Worm (Caenorhabditis elegans) whole organism, L3 larva: ENCODE results near the gene R160.3.

Experiments used
- ZK546.5 ChIP-seq: sonication (generic microtip); optimal IDR thresholded peaks from 2 replicates; lab custom pipeline; 2017; ENCODE audit warnings: missing biosample characterization, missing genetic modification characterization
- aly-2 ChIP-seq: fragments of 150-350 bp; optimal IDR thresholded peaks from 2 replicates; lab custom pipeline; 2014; ENCODE audit warnings: missing biosample characterization, missing genetic modification characterization
- ama-1 ChIP-seq: fragments of 150-350 bp; optimal IDR thresholded peaks from 2 replicates; lab custom pipeline; 2018
- ceh-16 ChIP-seq: sonication (generic microtip); optimal IDR thresholded peaks from 2 replicates; lab custom pipeline; 2017; ENCODE audit warnings: missing biosample characterization, missing genetic modification characterization
- ceh-9 ChIP-seq: sonication (generic microtip); optimal IDR thresholded peaks from 2 replicates; lab custom pipeline; 2018; ENCODE audit warnings: missing biosample characterization, missing genetic modification characterization
- daf-12 ChIP-seq: fragments of 150-350 bp; optimal IDR thresholded peaks from 2 replicates; lab custom pipeline; 2014; ENCODE audit warnings: missing biosample characterization, missing genetic modification reagents, missing genetic modification characterization
- egl-27 ChIP-seq: sonication (generic microtip); optimal IDR thresholded peaks from 4 replicates; lab custom pipeline; 2017; ENCODE audit warnings: missing biosample characterization, missing genetic modification reagents, missing genetic modification characterization
- egl-5 ChIP-seq: fragments of 150-350 bp; optimal IDR thresholded peaks from 2 replicates; lab custom pipeline; 2017; ENCODE audit warnings: missing biosample characterization, missing genetic modification reagents, missing genetic modification characterization, inconsistent platforms
- elt-1 ChIP-seq: fragments of 150-350 bp; optimal IDR thresholded peaks from 2 replicates; lab custom pipeline; 2014; ENCODE audit warnings: missing biosample characterization, missing genetic modification characterization
- elt-2 ChIP-seq: sonication (generic microtip); optimal IDR thresholded peaks from 2 replicates; lab custom pipeline; 2016; ENCODE audit warnings: missing genetic modification reagents, mild to moderate bottlenecking, missing genetic modification characterization, missing compliant biosample characterization
- eor-1 ChIP-seq, 2 experiments: fragments of 150-350 bp; optimal IDR thresholded peaks; 2 replicates each; lab custom pipeline; 2014 to 2018; ENCODE audit warnings: missing biosample characterization in 2 of 2, missing genetic modification characterization in 2 of 2
- fkh-10 ChIP-seq: sonication (generic microtip); optimal IDR thresholded peaks from 2 replicates; lab custom pipeline; 2017; ENCODE audit warnings: missing biosample characterization, missing genetic modification reagents, missing genetic modification characterization
- fkh-2 ChIP-seq: fragments of 150-350 bp; optimal IDR thresholded peaks from 2 replicates; lab custom pipeline; 2014; ENCODE audit warnings: missing biosample characterization, missing genetic modification reagents, missing genetic modification characterization
- fos-1 ChIP-seq: fragments of 150-350 bp; optimal IDR thresholded peaks from 2 replicates; lab custom pipeline; 2014; ENCODE audit warnings: missing biosample characterization, missing genetic modification characterization
- hmg-11 ChIP-seq: sonication (generic microtip); optimal IDR thresholded peaks from 2 replicates; lab custom pipeline; 2016; ENCODE audit warnings: missing genetic modification characterization, missing compliant biosample characterization
- jun-1 ChIP-seq: fragments of 150-350 bp; optimal IDR thresholded peaks from 2 replicates; lab custom pipeline; 2014; ENCODE audit warnings: missing biosample characterization, missing genetic modification reagents, missing genetic modification characterization
- lin-39 ChIP-seq: fragments of 150-350 bp; optimal IDR thresholded peaks from 2 replicates; lab custom pipeline; 2018; ENCODE audit warnings: missing biosample characterization, missing genetic modification reagents, missing genetic modification characterization
- lsy-12 ChIP-seq: sonication (generic microtip); optimal IDR thresholded peaks from 2 replicates; lab custom pipeline; 2016; ENCODE audit warnings: mild to moderate bottlenecking, missing genetic modification characterization, missing compliant biosample characterization
- mml-1 ChIP-seq: fragments of 150-350 bp; sonication (generic microtip); optimal IDR thresholded peaks from 3 replicates; lab custom pipeline; 2014; ENCODE audit warnings: missing biosample characterization, missing genetic modification characterization
- nfya-1 ChIP-seq: sonication (generic microtip); optimal IDR thresholded peaks from 2 replicates; lab custom pipeline; 2017; ENCODE audit warnings: missing genetic modification characterization, mild to moderate bottlenecking, missing compliant biosample characterization, antibody characterized with exemption, moderate library complexity; ENCODE audit not compliant: insufficient read depth
- nhr-12 ChIP-seq: fragments of 150-350 bp; optimal IDR thresholded peaks from 2 replicates; lab custom pipeline; 2014; ENCODE audit warnings: missing biosample characterization, missing genetic modification characterization
- nhr-23 ChIP-seq: fragments of 150-350 bp; optimal IDR thresholded peaks from 2 replicates; lab custom pipeline; 2014; ENCODE audit warnings: missing biosample characterization, missing genetic modification reagents, missing genetic modification characterization
- nhr-237 ChIP-seq: fragments of 150-350 bp; optimal IDR thresholded peaks from 2 replicates; lab custom pipeline; 2014; ENCODE audit warnings: missing biosample characterization, missing genetic modification characterization
- nhr-25 ChIP-seq: sonication (generic microtip); optimal IDR thresholded peaks from 2 replicates; lab custom pipeline; 2017; ENCODE audit warnings: missing biosample characterization, missing genetic modification characterization
- nhr-43 ChIP-seq: sonication (generic microtip); optimal IDR thresholded peaks from 2 replicates; lab custom pipeline; 2016; ENCODE audit warnings: mild to moderate bottlenecking, missing genetic modification characterization, missing compliant biosample characterization; ENCODE audit not compliant: poor library complexity, severe bottlenecking
- nhr-67 ChIP-seq: fragments of 150-350 bp; optimal IDR thresholded peaks from 2 replicates; lab custom pipeline; 2014; ENCODE audit warnings: missing biosample characterization, missing genetic modification characterization
- nhr-76 ChIP-seq: fragments of 150-350 bp; sonication (generic microtip); optimal IDR thresholded peaks from 5 replicates; lab custom pipeline; 2014; ENCODE audit warnings: missing biosample characterization, missing genetic modification characterization
- nhr-77 ChIP-seq: fragments of 150-350 bp; optimal IDR thresholded peaks from 2 replicates; lab custom pipeline; 2014; ENCODE audit warnings: missing biosample characterization, missing genetic modification characterization
- pha-4 ChIP-seq: fragments of 150-350 bp; optimal IDR thresholded peaks from 2 replicates; lab custom pipeline; 2014; ENCODE audit warnings: missing biosample characterization, missing genetic modification reagents, missing genetic modification characterization
- sea-2 ChIP-seq: fragments of 150-350 bp; sonication (generic microtip); optimal IDR thresholded peaks from 4 replicates; lab custom pipeline; 2014; ENCODE audit warnings: missing biosample characterization, missing genetic modification reagents, missing genetic modification characterization
- skn-1 ChIP-seq: fragments of 150-350 bp; optimal IDR thresholded peaks from 2 replicates; lab custom pipeline; 2014; ENCODE audit warnings: missing biosample characterization, missing genetic modification characterization
- snpc-4 ChIP-seq: fragments of 150-350 bp; optimal IDR thresholded peaks from 2 replicates; lab custom pipeline; 2014; ENCODE audit warnings: missing biosample characterization, missing genetic modification characterization
- tbx-2 ChIP-seq: sonication (generic microtip); optimal IDR thresholded peaks from 2 replicates; lab custom pipeline; 2016; ENCODE audit warnings: mild to moderate bottlenecking, missing genetic modification characterization, missing compliant biosample characterization
- unc-39 ChIP-seq: sonication (generic microtip); optimal IDR thresholded peaks from 4 replicates; lab custom pipeline; 2017; ENCODE audit warnings: missing biosample characterization, missing genetic modification characterization
- unc-62 ChIP-seq: fragments of 150-350 bp; sonication (generic microtip); optimal IDR thresholded peaks from 4 replicates; lab custom pipeline; 2014; ENCODE audit warnings: missing biosample characterization, missing genetic modification reagents, missing genetic modification characterization
- zag-1 ChIP-seq: fragments of 150-350 bp; optimal IDR thresholded peaks from 2 replicates; lab custom pipeline; 2014; ENCODE audit warnings: missing biosample characterization, missing genetic modification characterization
- ztf-11 ChIP-seq: fragments of 150-350 bp; optimal IDR thresholded peaks from 2 replicates; lab custom pipeline; 2014; ENCODE audit warnings: missing biosample characterization, missing genetic modification characterization
- ztf-4 ChIP-seq: fragments of 150-350 bp; optimal IDR thresholded peaks from 2 replicates; lab custom pipeline; 2014; ENCODE audit warnings: missing biosample characterization, missing genetic modification characterization

R160.3 gene

DNA sequence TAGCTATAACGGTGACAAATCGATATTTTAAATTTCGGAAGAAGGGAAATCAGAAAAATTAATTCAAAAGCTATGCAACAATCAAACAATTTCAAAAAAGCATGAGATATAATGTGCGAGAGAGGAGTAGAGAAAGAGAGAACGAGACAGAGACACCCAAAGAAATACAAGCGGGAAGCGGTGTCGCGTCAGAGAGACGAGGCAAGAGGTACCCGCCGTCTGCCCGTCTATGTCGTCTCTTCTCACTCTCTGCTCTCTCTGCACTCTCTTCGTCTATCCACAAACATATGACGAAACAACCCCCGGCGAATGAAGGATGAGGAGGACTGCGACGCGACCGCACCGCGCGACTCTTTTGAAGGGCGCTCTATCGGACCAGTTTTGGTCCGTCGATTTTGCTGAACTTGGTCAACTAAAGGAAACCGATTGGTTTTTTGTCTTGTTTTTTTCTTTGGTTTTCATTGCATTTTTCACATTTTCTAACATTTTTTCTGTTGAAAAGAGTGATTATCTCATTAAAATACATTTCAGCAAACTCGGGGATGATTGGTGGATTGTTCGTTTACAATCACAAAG lies 22.8 kb upstream of the R160.3 start, which contains the start of gene dpy-23 (continued):
- TF ChIP-seq egl-27 (tag; lab: Kevin White, UChicago) (peak; percentile 59), egl-5 (tag; lab: Kevin White, UChicago) (no peak), fkh-10 (GFP tag; lab: Kevin White, UChicago) (peak; percentile 89), nhr-237 (tag; lab: Kevin White, UChicago) (no peak)

DNA sequence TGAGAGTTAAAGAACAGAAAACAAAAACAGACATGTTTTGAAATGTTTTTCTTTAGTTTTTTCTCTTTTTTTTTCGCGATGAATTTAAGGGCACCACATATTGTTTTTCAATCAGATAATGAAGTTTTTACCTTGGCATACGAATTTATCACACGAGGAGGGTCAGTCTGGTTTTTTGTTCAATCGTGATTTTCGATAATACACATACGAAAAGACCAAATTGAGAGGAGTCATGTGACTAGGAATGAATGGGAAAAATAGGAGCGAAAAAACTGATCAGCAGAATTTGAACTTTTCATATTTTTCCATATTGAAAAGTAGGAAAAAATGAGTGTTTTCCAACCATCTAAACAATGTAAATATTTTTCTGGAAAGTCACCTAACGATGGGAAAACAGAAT lies 20.4 kb upstream of the R160.3 start:
- TF ChIP-seq nhr-25 (tag; lab: Kevin White, UChicago) (peak; percentile 21), nhr-12 (tag; lab: Kevin White, UChicago) (no peak)
- TF ChIP-seq, all 47 proteins: peak for 1

DNA sequence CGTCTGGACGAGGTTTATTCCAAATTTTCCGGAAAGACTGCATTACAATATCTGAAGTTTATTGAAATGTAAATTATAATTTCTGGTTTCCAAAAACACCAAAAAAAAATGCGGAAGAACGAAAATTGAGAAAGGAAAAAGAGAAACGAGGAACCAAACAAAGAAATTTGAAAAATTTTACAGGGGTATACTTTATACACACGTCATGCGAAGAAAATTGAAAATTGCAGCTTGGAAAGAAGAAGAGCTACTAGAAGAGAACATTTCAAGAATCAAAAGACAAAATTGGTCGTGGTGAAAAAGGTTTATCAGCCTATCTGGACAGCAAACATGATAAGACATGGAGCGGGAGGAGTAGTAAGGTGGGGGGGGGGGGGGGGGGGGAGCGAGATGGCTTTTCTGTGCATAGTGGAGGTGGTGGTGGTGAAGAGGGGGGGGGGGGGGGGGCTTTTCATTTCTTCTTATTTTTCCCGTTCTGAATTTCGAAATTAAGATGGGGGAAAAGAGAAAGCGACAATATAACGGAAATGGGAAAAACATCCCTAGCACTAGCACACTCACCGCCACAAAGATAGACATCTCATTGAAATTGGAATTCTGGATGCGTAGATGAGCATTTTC lies 17.3 kb upstream of the R160.3 start, which contains the start of gene lst-2:
lst-2 (minus strand) TSS at position 51 of the 621 bp plus-strand sequence.
- TF ChIP-seq nhr-23 (tag; lab: Kevin White, UChicago) (no peak), fos-1 (tag; lab: Kevin White, UChicago) (no peak), nhr-77 (no peak), sea-2 (no peak), fkh-2 (no peak), tbx-2 (no peak), elt-1 (tag; lab: Kevin White, UChicago) (no peak), lsy-12 (tag; lab: Kevin White, UChicago) (no peak), hmg-11 (tag; lab: Kevin White, UChicago) (no peak), ZK546.5 (tag; lab: Kevin White, UChicago) (no peak), ztf-4 (tag; lab: Kevin White, UChicago) (no peak)
- TF ChIP-seq, all 47 proteins: peak for 0

DNA sequence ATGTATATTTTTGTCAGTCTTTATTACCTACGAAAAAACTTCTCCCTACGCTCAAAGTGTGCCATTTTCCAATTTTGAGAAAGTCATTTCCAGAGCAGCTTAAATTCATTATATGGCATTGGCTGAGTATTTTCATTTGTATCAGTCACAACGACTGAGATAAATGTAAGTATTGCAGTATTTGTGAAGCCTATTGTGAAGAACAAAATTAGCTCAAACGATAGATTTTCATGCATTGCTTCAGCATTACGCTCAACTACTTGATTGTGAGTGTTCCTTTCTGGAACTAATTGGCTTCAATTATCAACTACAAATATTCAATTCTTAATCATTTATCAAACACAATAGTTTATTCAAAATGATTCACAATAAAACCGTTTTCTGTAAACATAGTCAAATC lies 11.6 kb upstream of the R160.3 start, which contains the start of gene R160.12:
R160.12 (minus strand) TSS at position 101 of the 400 bp plus-strand sequence.
- no peak for TF ChIP-seq mml-1
- no peak for TF ChIP-seq aly-2 (tag; lab: Kevin White, UChicago)
- TF ChIP-seq skn-1: no peak
- TF ChIP-seq snpc-4 (tag; lab: Kevin White, UChicago): no peak
- no peak for TF ChIP-seq nhr-237 (tag; lab: Kevin White, UChicago)
- TF ChIP-seq eor-1 (tag; optimal IDR thresholded peaks at IDR 0.05; lab: Kevin White, UChicago): no peak
- TF ChIP-seq nhr-77: no peak
- TF ChIP-seq tbx-2: no peak
- no peak for TF ChIP-seq ama-1 (lab: Kevin White, UChicago)
- TF ChIP-seq nhr-76 (tag; lab: Kevin White, UChicago): no peak
- TF ChIP-seq daf-12 (tag; lab: Kevin White, UChicago): no peak
- no peak for TF ChIP-seq lin-39 (tag; lab: Kevin White, UChicago)
- no peak for TF ChIP-seq nfya-1
- no peak for TF ChIP-seq ztf-11 (tag; lab: Kevin White, UChicago)
- TF ChIP-seq ceh-9 (tag; lab: Kevin White, UChicago): no peak
- no peak for TF ChIP-seq egl-5 (tag; lab: Kevin White, UChicago)
- no peak for TF ChIP-seq elt-1 (tag; lab: Kevin White, UChicago)
- TF ChIP-seq sea-2: no peak

DNA sequence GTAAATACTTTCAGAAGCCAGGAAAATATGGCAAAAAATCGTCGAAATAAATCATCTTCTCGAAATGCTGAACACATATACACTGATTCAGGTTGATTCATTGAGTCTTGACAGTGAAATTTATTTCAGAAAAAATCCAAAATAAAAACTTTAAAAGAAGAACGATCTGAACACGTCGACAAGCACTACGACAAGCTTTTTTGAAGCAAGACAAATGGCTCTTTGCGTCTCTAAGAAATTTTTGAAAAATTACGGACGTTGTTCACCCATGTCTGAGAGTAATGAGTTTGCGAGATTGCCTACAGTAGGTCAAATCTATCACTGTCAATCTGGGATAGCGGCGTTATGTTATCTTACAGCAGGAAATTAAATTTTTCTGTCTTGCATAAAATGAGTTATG lies 10.7 kb upstream of the R160.3 start, which contains the start of gene R160.2:
R160.2 (minus strand) TSS at position 101 of the 400 bp plus-strand sequence.
- no peak for TF ChIP-seq zag-1 (tag; lab: Kevin White, UChicago)
- no peak for TF ChIP-seq unc-62 (GFP tag; lab: Kevin White, UChicago)
- no peak for TF ChIP-seq fos-1 (tag; lab: Kevin White, UChicago)
- TF ChIP-seq nhr-43: no peak
- TF ChIP-seq egl-27 (tag; lab: Kevin White, UChicago): no peak
- TF ChIP-seq lin-39 (tag; lab: Kevin White, UChicago): no peak
- TF ChIP-seq aly-2 (tag; lab: Kevin White, UChicago): no peak
- TF ChIP-seq nhr-67: no peak
- no peak for TF ChIP-seq skn-1
- no peak for TF ChIP-seq mml-1
- no peak for TF ChIP-seq fkh-2
- no peak for TF ChIP-seq elt-2 (tag; lab: Kevin White, UChicago)
- no peak for TF ChIP-seq nhr-77
- TF ChIP-seq ceh-16 (tag; lab: Kevin White, UChicago): no peak
- no peak for TF ChIP-seq unc-39 (tag; lab: Kevin White, UChicago)
- no peak for TF ChIP-seq jun-1 (tag; lab: Kevin White, UChicago)
- TF ChIP-seq nfya-1: no peak
- TF ChIP-seq nhr-12 (tag; lab: Kevin White, UChicago): no peak
- TF ChIP-seq tbx-2: no peak
- no peak for TF ChIP-seq pha-4
